Worm (Caenorhabditis elegans) whole organism, L4/young adult: ENCODE measurements around the gene unc-80.

Experiments
- W03F9.2 ChIP-seq: fragments of 150-350 bp; optimal IDR thresholded peaks from 2 replicates; lab custom pipeline; 2014; ENCODE audit warnings: missing biosample characterization, missing genetic modification characterization
- dao-5 ChIP-seq: sonication (generic microtip); optimal IDR thresholded peaks from 2 replicates; lab custom pipeline; 2016; ENCODE audit warnings: missing genotype, missing genetic modification characterization, moderate library complexity, missing compliant biosample characterization
- him-1 ChIP-seq: sonication (generic microtip); optimal IDR thresholded peaks from 2 replicates; lab custom pipeline; 2016; ENCODE audit warnings: missing genotype, missing genetic modification reagents, missing genetic modification characterization, missing compliant biosample characterization

ce11 chrV:20906977-20907376 is 27.6 kb downstream of the unc-80 start:
- no peak for TF ChIP-seq dao-5 (tag; lab: Kevin White, UChicago)
- TF ChIP-seq him-1: no peak
- no peak for TF ChIP-seq W03F9.2 (tag; lab: Kevin White, UChicago)
